Worm (Caenorhabditis elegans) whole organism, L1 larva: ENCODE results near the gene ent-4.

Source experiments
- F16B12.6 ChIP-seq: fragments of 150-350 bp; optimal IDR thresholded peaks from 2 replicates; lab custom pipeline; 2014; ENCODE audit warnings: missing biosample characterization, missing genetic modification characterization
- alr-1 ChIP-seq: fragments of 200-800 bp; sonication (Bioruptor generic); optimal IDR thresholded peaks from 2 replicates; lab custom pipeline; 2018; ENCODE audit warnings: borderline replicate concordance, mild to moderate bottlenecking, missing genetic modification characterization, missing compliant biosample characterization
- egl-27 ChIP-seq, 2 experiments: fragments of 150-350 bp in 1 of 2; sonication (generic microtip); optimal IDR thresholded peaks; 3 replicates each; lab custom pipeline; 2017 to 2018; ENCODE audit warnings: missing biosample characterization in 2 of 2, missing genetic modification characterization in 2 of 2, missing genetic modification reagents in 2 of 2
- fos-1 ChIP-seq: fragments of 150-350 bp; optimal IDR thresholded peaks from 2 replicates; lab custom pipeline; 2014; ENCODE audit warnings: missing biosample characterization, missing genetic modification characterization
- lin-13 ChIP-seq: fragments of 150-350 bp; optimal IDR thresholded peaks from 2 replicates; lab custom pipeline; 2014; ENCODE audit warnings: missing biosample characterization, missing genetic modification reagents, missing genetic modification characterization
- nhr-76 ChIP-seq: sonication (generic microtip); optimal IDR thresholded peaks from 2 replicates; lab custom pipeline; 2017; ENCODE audit warnings: missing biosample characterization, missing genetic modification characterization
- tbx-2 ChIP-seq: sonication (generic microtip); optimal IDR thresholded peaks from 2 replicates; lab custom pipeline; 2016; ENCODE audit warnings: missing genetic modification characterization, missing compliant biosample characterization
- zag-1 ChIP-seq: fragments of 150-350 bp; optimal IDR thresholded peaks from 2 replicates; lab custom pipeline; 2014; ENCODE audit warnings: missing biosample characterization, missing genetic modification characterization
- ztf-11 ChIP-seq, 2 experiments: sonication (generic microtip); optimal IDR thresholded peaks; 2 replicates each; lab custom pipeline; 2016 to 2017; ENCODE audit warnings: missing genetic modification characterization in 2 of 2, missing biosample characterization in 1 of 2, missing compliant biosample characterization in 1 of 2

DNA sequence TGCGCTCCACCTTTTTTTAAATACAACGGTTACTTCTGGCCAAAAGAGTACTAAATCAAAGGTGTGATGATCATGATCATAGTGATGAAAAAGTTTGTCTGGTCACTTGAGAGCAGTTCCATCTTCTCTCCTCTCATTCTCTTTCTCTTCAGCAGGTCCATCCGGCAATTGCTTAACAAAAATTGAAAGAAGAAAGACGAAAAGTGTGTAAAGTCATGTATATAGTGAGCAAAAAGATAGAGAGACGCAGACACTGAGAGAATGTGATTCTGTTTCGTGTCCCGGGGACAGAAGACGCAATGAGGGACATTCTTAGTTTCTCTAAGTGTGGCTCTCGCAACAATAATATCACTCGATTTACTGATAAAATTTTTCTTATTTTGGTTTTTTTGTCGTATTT, 22.1 kb downstream of the ent-4 start:
- no peak for TF ChIP-seq nhr-76 (tag; lab: Kevin White, UChicago)
- TF ChIP-seq lin-13 (GFP tag; lab: Kevin White, UChicago): no peak
- no peak for TF ChIP-seq F16B12.6 (tag; lab: Kevin White, UChicago)
- TF ChIP-seq fos-1: no peak
- TF ChIP-seq tbx-2 (tag; lab: Kevin White, UChicago): no peak
- TF ChIP-seq ztf-11 (tag; optimal IDR thresholded peaks at IDR 0.05; lab: Kevin White, UChicago): no peak
- no peak for TF ChIP-seq egl-27 (tag; optimal IDR thresholded peaks at IDR 0.05; lab: Kevin White, UChicago)
- TF ChIP-seq zag-1 (tag; lab: Kevin White, UChicago): no peak
- TF ChIP-seq alr-1 (tag; lab: Kevin White, UChicago): no peak
